Worm (Caenorhabditis elegans) whole organism, L2 larva: ENCODE results near the gene F48G7.7.

Source experiments
- C34F6.9 ChIP-seq: fragments of 150-350 bp; optimal IDR thresholded peaks from 2 replicates; lab custom pipeline; 2014; ENCODE audit warnings: missing biosample characterization, missing genetic modification characterization
- F13H6.1 ChIP-seq: sonication (generic microtip); optimal IDR thresholded peaks from 2 replicates; lab custom pipeline; 2016; ENCODE audit warnings: missing genetic modification characterization, missing compliant biosample characterization
- R02D3.7 ChIP-seq: fragments of 150-350 bp; optimal IDR thresholded peaks from 2 replicates; lab custom pipeline; 2014; ENCODE audit warnings: missing biosample characterization, missing genetic modification characterization
- Y55F3AM.14 ChIP-seq: fragments of 200-800 bp; sonication (Bioruptor generic); optimal IDR thresholded peaks from 2 replicates; lab custom pipeline; 2018; ENCODE audit warnings: mild to moderate bottlenecking, missing genetic modification characterization, missing compliant biosample characterization
- ZK546.5 ChIP-seq: sonication (generic microtip); optimal IDR thresholded peaks from 2 replicates; lab custom pipeline; 2017; ENCODE audit warnings: missing biosample characterization, missing genetic modification characterization
- ama-1 ChIP-seq: fragments of 150-350 bp; optimal IDR thresholded peaks from 2 replicates; lab custom pipeline; 2018; ENCODE audit warnings: inconsistent platforms
- blmp-1 ChIP-seq: sonication (generic microtip); optimal IDR thresholded peaks from 2 replicates; lab custom pipeline; 2017; ENCODE audit warnings: missing genetic modification characterization, mild to moderate bottlenecking, missing compliant biosample characterization, antibody characterized with exemption, moderate library complexity; ENCODE audit not compliant: insufficient read depth
- ceh-82 ChIP-seq: fragments of 150-350 bp; optimal IDR thresholded peaks from 2 replicates; lab custom pipeline; 2014; ENCODE audit warnings: missing biosample characterization, missing genetic modification characterization
- crh-2 ChIP-seq: sonication (generic microtip); optimal IDR thresholded peaks from 2 replicates; lab custom pipeline; 2017; ENCODE audit warnings: missing biosample characterization, missing genetic modification characterization
- dmd-4 ChIP-seq: sonication (generic microtip); optimal IDR thresholded peaks from 2 replicates; lab custom pipeline; 2017; ENCODE audit warnings: missing biosample characterization, missing genetic modification characterization
- elt-3 ChIP-seq: sonication (generic microtip); optimal IDR thresholded peaks from 2 replicates; lab custom pipeline; 2017; ENCODE audit warnings: missing biosample characterization, missing genetic modification characterization
- fos-1 ChIP-seq: fragments of 150-350 bp; optimal IDR thresholded peaks from 2 replicates; lab custom pipeline; 2014; ENCODE audit warnings: missing biosample characterization, missing genetic modification characterization
- gmeb-1 ChIP-seq: fragments of 150-350 bp; optimal IDR thresholded peaks from 2 replicates; lab custom pipeline; 2014; ENCODE audit warnings: missing biosample characterization, missing genetic modification characterization
- lin-11 ChIP-seq: fragments of 150-350 bp; sonication (generic microtip); optimal IDR thresholded peaks from 2 replicates; lab custom pipeline; 2014; ENCODE audit warnings: missing biosample characterization, missing genetic modification characterization, inconsistent platforms, mixed read lengths
- lin-39 ChIP-seq: fragments of 150-350 bp; optimal IDR thresholded peaks from 2 replicates; lab custom pipeline; 2014; ENCODE audit warnings: missing biosample characterization, missing genetic modification reagents, missing genetic modification characterization
- nhr-11 ChIP-seq: fragments of 150-350 bp; optimal IDR thresholded peaks from 2 replicates; lab custom pipeline; 2014; ENCODE audit warnings: missing biosample characterization, missing genetic modification characterization
- nhr-12 ChIP-seq: fragments of 150-350 bp; optimal IDR thresholded peaks from 2 replicates; lab custom pipeline; 2014; ENCODE audit warnings: missing biosample characterization, missing genetic modification characterization
- nhr-129 ChIP-seq: fragments of 150-350 bp; optimal IDR thresholded peaks from 2 replicates; lab custom pipeline; 2014; ENCODE audit warnings: missing biosample characterization, missing genetic modification characterization
- nhr-21 ChIP-seq: fragments of 150-350 bp; optimal IDR thresholded peaks from 2 replicates; lab custom pipeline; 2014; ENCODE audit warnings: missing biosample characterization, missing genetic modification characterization
- nhr-23 ChIP-seq: fragments of 150-350 bp; optimal IDR thresholded peaks from 2 replicates; lab custom pipeline; 2014; ENCODE audit warnings: missing biosample characterization, missing genetic modification reagents, missing genetic modification characterization
- nhr-25 ChIP-seq: fragments of 150-350 bp; sonication (generic microtip); optimal IDR thresholded peaks from 3 replicates; lab custom pipeline; 2014; ENCODE audit warnings: missing biosample characterization, missing genetic modification characterization
- nhr-77 ChIP-seq: fragments of 150-350 bp; optimal IDR thresholded peaks from 2 replicates; lab custom pipeline; 2014; ENCODE audit warnings: missing biosample characterization, missing genetic modification characterization
- peb-1 ChIP-seq: fragments of 150-350 bp; optimal IDR thresholded peaks from 2 replicates; lab custom pipeline; 2014; ENCODE audit warnings: missing biosample characterization, missing genetic modification characterization
- sem-4 ChIP-seq: fragments of 150-350 bp; optimal IDR thresholded peaks from 2 replicates; lab custom pipeline; 2014; ENCODE audit warnings: missing biosample characterization, missing genetic modification reagents, missing genetic modification characterization
- sma-9 ChIP-seq, 2 experiments: fragments of 150-350 bp in 1 of 2; sonication (generic microtip) in 1 of 2; optimal IDR thresholded peaks; 2 replicates each; lab custom pipeline; 2014 to 2016; ENCODE audit warnings: missing genetic modification characterization in 2 of 2, mild to moderate bottlenecking in 1 of 2, missing biosample characterization in 1 of 2, missing compliant biosample characterization in 1 of 2, missing genetic modification reagents in 1 of 2, moderate library complexity in 1 of 2
- snpc-4 ChIP-seq: fragments of 150-350 bp; optimal IDR thresholded peaks from 2 replicates; lab custom pipeline; 2014; ENCODE audit warnings: missing biosample characterization, missing genetic modification characterization
- unc-39 ChIP-seq: fragments of 150-350 bp; optimal IDR thresholded peaks from 2 replicates; lab custom pipeline; 2014; ENCODE audit warnings: missing biosample characterization, missing genetic modification characterization
- unc-55 ChIP-seq: fragments of 150-350 bp; sonication (generic microtip); optimal IDR thresholded peaks from 3 replicates; lab custom pipeline; 2014; ENCODE audit warnings: missing biosample characterization, missing genetic modification reagents, missing genetic modification characterization
- zag-1 ChIP-seq: fragments of 150-350 bp; optimal IDR thresholded peaks from 2 replicates; lab custom pipeline; 2014; ENCODE audit warnings: missing biosample characterization, missing genetic modification characterization
- ztf-1 ChIP-seq: fragments of 200-800 bp; sonication (Bioruptor generic); conservative IDR thresholded peaks from 2 replicates; pipeline ENCODE4 v1.3.6; 2022; ENCODE audit warnings: missing genetic modification characterization, missing compliant biosample characterization

Gene F48G7.7

ce11 chrV:638328-638727, 12.1 kb upstream of the F48G7.7 start, which contains the start of gene srj-37:
Gene srj-37, plus strand, starts transcription at chrV:638628.
- TF ChIP-seq nhr-21 (tag; lab: Kevin White, UChicago) = no peak
- no peak for TF ChIP-seq lin-39 (tag; lab: Kevin White, UChicago)
- no peak for TF ChIP-seq nhr-12 (tag; lab: Kevin White, UChicago)
- TF ChIP-seq zag-1 (tag; lab: Kevin White, UChicago) = no peak

DNA sequence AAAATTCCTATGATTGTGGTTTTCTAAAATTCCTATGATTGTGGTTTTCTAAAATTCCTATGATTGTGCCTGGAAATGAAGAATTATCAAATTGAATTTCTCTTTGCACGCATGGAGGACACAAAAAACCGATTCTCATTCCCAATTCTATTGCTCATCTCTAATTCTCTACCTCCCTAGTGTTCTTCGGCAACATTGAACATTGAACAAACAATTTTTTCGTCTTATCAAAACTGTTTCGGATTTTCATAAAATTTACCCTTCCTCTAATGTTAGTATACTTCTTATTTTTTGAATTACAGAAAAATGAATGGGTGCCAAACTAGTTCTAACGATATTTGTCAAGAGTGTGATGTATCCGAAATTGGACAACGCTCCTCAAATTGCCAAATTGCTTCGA, 10.1 kb upstream of the F48G7.7 start, which contains the start of gene pals-31:
pals-31 (plus strand) TSS at position 301 of the 400 bp plus-strand sequence.
- TF ChIP-seq C34F6.9 (tag; lab: Kevin White, UChicago) (no peak), lin-39 (tag; lab: Kevin White, UChicago) (no peak), nhr-77 (tag; lab: Kevin White, UChicago) (no peak), snpc-4 (tag; lab: Kevin White, UChicago) (no peak), dmd-4 (tag; lab: Kevin White, UChicago) (no peak)

- TF ChIP-seq elt-3 (no peak), ama-1 (no peak), peb-1 (tag; lab: Kevin White, UChicago) (no peak), gmeb-1 (tag; lab: Kevin White, UChicago) (peak; percentile 31), ZK546.5 (tag; lab: Kevin White, UChicago) (no peak), snpc-4 (tag; lab: Kevin White, UChicago) (peak; percentile 74), ztf-1 (GFP tag; lab: Robert Waterston, UW) (no peak), fos-1 (tag; lab: Kevin White, UChicago) (peak; percentile 44), nhr-11 (tag; lab: Kevin White, UChicago) (no peak), sem-4 (tag; lab: Kevin White, UChicago) (no peak), nhr-129 (tag; lab: Kevin White, UChicago) (peak; percentile 21), C34F6.9 (tag; lab: Kevin White, UChicago) (peak; percentile 4), dmd-4 (tag; lab: Kevin White, UChicago) (no peak), nhr-25 (tag; lab: Kevin White, UChicago) (peak; percentile 25), zag-1 (tag; lab: Kevin White, UChicago) (no peak), ceh-82 (tag; lab: Kevin White, UChicago) (no peak), sma-9 (GFP tag; optimal IDR thresholded peaks at IDR 0.05; lab: Kevin White, UChicago) (peak; percentile 9), sma-9 (tag; optimal IDR thresholded peaks at IDR 0.05; lab: Kevin White, UChicago) (no peak), crh-2 (peak; percentile 47)
- TF ChIP-seq, all 48 proteins: peak for 8
Measured at ce11 chrV:635630-636029, 9.4 kb upstream of the F48G7.7 start.

- TF ChIP-seq Y55F3AM.14 (GFP tag; lab: Kevin White, UChicago) (no peak), sma-9 (GFP tag; optimal IDR thresholded peaks at IDR 0.05; lab: Kevin White, UChicago) (no peak), sma-9 (tag; optimal IDR thresholded peaks at IDR 0.05; lab: Kevin White, UChicago) (no peak), blmp-1 (tag; lab: Kevin White, UChicago) (no peak), lin-11 (tag; lab: Kevin White, UChicago) (no peak), nhr-25 (tag; lab: Kevin White, UChicago) (no peak), F13H6.1 (tag; lab: Kevin White, UChicago) (no peak), ZK546.5 (tag; lab: Kevin White, UChicago) (no peak), ama-1 (no peak), C34F6.9 (tag; lab: Kevin White, UChicago) (no peak), fos-1 (tag; lab: Kevin White, UChicago) (no peak)
Measured at ce11 chrV:634855-635254, 8.6 kb upstream of the F48G7.7 start, which contains the start of gene F48G7.10. Gene F48G7.10, minus strand, starts transcription at chrV:634955.

- TF ChIP-seq nhr-129 (tag; lab: Kevin White, UChicago) = peak; percentile 15
- peak; percentile 13 for TF ChIP-seq C34F6.9 (tag; lab: Kevin White, UChicago)
- peak; percentile 24 for TF ChIP-seq sma-9 (GFP tag; optimal IDR thresholded peaks at IDR 0.05; lab: Kevin White, UChicago)
- no peak for TF ChIP-seq sma-9 (tag; optimal IDR thresholded peaks at IDR 0.05; lab: Kevin White, UChicago)
- no peak for TF ChIP-seq unc-39
- TF ChIP-seq unc-55 (GFP tag; lab: Kevin White, UChicago) = peak; percentile 48
- no peak for TF ChIP-seq elt-3
- no peak for TF ChIP-seq gmeb-1 (tag; lab: Kevin White, UChicago)
Measured at ce11 chrV:631832-632231, 5.6 kb upstream of the F48G7.7 start.

DNA sequence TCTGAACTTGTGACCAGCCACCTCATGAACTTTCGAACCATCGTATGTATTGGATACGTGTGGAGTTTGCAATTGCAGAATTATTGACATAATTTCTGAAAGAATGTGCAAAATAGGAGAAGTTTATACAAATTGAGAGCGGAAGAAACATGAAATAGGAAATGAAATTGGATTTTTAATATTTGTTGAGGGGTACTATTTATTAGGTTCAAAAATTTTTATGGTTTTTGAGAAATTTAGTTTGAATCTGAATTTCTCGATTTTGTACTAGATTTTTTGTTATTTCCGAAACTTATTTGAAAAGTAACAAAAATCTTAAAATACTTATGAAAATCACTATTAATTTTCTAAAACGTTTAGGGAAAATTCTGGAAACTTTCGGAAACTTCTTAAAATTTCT, 2.3 kb upstream of the F48G7.7 start, which contains the start of gene F48G7.9:
F48G7.9 (minus strand) TSS at position 101 of the 400 bp plus-strand sequence.
- no peak for TF ChIP-seq R02D3.7 (tag; lab: Kevin White, UChicago)
- TF ChIP-seq blmp-1 (tag; lab: Kevin White, UChicago) = no peak
- no peak for TF ChIP-seq nhr-21 (tag; lab: Kevin White, UChicago)
- no peak for TF ChIP-seq unc-39
- TF ChIP-seq lin-39 (tag; lab: Kevin White, UChicago) = no peak
- no peak for TF ChIP-seq nhr-23 (tag; lab: Kevin White, UChicago)
